Worm (Caenorhabditis elegans) whole organism, young adult: ENCODE measurements around the gene F55G11.4.

Experiments used
- F39B2.1 ChIP-seq: fragments of 200-800 bp; sonication (Bioruptor generic); IDR thresholded peaks from 2 replicates; pipeline ENCODE4 v1.3.6; 2022; ENCODE audit warnings: missing genetic modification reagents, missing genetic modification characterization, missing compliant biosample characterization
- K12H6.12 ChIP-seq: fragments of 200-800 bp; sonication (Bioruptor generic); optimal IDR thresholded peaks from 2 replicates; lab custom pipeline; 2018; ENCODE audit warnings: mild to moderate bottlenecking, missing genetic modification characterization, missing compliant biosample characterization
- ama-1 ChIP-seq, 3 experiments: fragments of 150-350 bp in 1 of 3; sonication (generic microtip) in 2 of 3; optimal IDR thresholded peaks; 2 replicates each; lab custom pipeline; 2014 to 2018; ENCODE audit warnings: missing biosample characterization in 2 of 3, missing genetic modification characterization in 2 of 3, missing genetic modification reagents in 2 of 3
- attf-6 ChIP-seq: fragments of 200-800 bp; sonication (Bioruptor generic); IDR thresholded peaks from 2 replicates; pipeline ENCODE4 v1.3.6; 2022; ENCODE audit warnings: missing genetic modification reagents, missing genetic modification characterization, missing compliant biosample characterization
- chd-7 ChIP-seq: sonication (generic microtip); optimal IDR thresholded peaks from 2 replicates; lab custom pipeline; 2016; ENCODE audit warnings: mild to moderate bottlenecking, missing genetic modification characterization, moderate library complexity, missing compliant biosample characterization
- him-1 ChIP-seq: sonication (generic microtip); optimal IDR thresholded peaks from 2 replicates; lab custom pipeline; 2016; ENCODE audit warnings: missing genotype, missing genetic modification reagents, missing genetic modification characterization, missing compliant biosample characterization
- hmg-20 ChIP-seq: fragments of 200-800 bp; sonication (Bioruptor generic); IDR thresholded peaks from 2 replicates; pipeline ENCODE4 v1.3.6; 2022; ENCODE audit warnings: missing genetic modification reagents, missing genetic modification characterization, missing compliant biosample characterization
- lin-54 ChIP-seq: fragments of 200-800 bp; sonication (Bioruptor generic); optimal IDR thresholded peaks from 2 replicates; lab custom pipeline; 2018; ENCODE audit warnings: mild to moderate bottlenecking, missing genetic modification characterization, missing compliant biosample characterization
- nhr-80 ChIP-seq: sonication (generic microtip); optimal IDR thresholded peaks from 2 replicates; lab custom pipeline; 2016; ENCODE audit warnings: missing genetic modification characterization, missing compliant biosample characterization
- snpc-1.1 ChIP-seq: sonication (generic microtip); optimal IDR thresholded peaks from 2 replicates; lab custom pipeline; 2017; ENCODE audit warnings: missing genetic modification characterization, mild to moderate bottlenecking, missing compliant biosample characterization, antibody characterized with exemption, moderate library complexity, missing genotype, missing genetic modification reagents; ENCODE audit not compliant: insufficient read depth
- snpc-4 ChIP-seq, 5 experiments: fragments of 150-350 bp in 1 of 5; sonication (generic microtip) in 4 of 5; optimal IDR thresholded peaks; 2 replicates each; lab custom pipeline; 2014 to 2018; ENCODE audit warnings: missing genetic modification characterization in 5 of 5, missing biosample characterization in 3 of 5, antibody characterized with exemption in 2 of 5, mild to moderate bottlenecking in 2 of 5, missing compliant biosample characterization in 2 of 5, missing genotype in 2 of 5, moderate library complexity in 2 of 5, missing genetic modification reagents in 1 of 5
- sptf-2 ChIP-seq: fragments of 200-800 bp; sonication (Bioruptor generic); optimal IDR thresholded peaks from 2 replicates; lab custom pipeline; 2018; ENCODE audit warnings: mild to moderate bottlenecking, missing genetic modification characterization, missing compliant biosample characterization

DNA sequence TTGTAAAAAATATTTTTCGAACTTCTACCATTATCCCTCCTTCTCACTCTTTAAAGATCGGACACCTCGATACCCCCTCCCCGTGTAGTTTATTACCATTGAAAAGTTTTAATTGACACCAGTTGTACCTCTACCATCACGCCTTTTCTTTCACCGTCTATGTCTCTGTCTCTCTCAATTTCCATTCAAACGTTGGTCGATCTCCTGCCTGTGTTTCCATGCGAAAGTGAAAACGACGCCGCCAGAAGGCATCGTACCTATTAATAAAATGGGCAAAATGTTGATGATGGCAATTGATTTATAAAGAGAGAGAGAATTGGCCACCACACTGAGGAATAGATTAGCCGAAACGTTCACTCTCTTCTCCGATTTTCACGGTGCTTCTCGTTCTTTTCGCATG is 39.8 kb downstream of the F55G11.4 start:
- TF ChIP-seq snpc-4 (GFP tag; optimal IDR thresholded peaks at IDR 0.05; lab: Kevin White, UChicago) (no peak), snpc-4 (tag; optimal IDR thresholded peaks at IDR 0.05; lab: Kevin White, UChicago) (no peak), hmg-20 (GFP tag; lab: Robert Waterston, UW) (no peak), attf-6 (GFP tag; lab: Robert Waterston, UW) (no peak), nhr-80 (peak; percentile 2), chd-7 (no peak), ama-1 (optimal IDR thresholded peaks at IDR 0.05; lab: Kevin White, UChicago) (no peak), ama-1 (GFP tag; optimal IDR thresholded peaks at IDR 0.05; lab: Kevin White, UChicago) (no peak), snpc-1.1 (tag; lab: Kevin White, UChicago) (no peak), sptf-2 (GFP tag; lab: Kevin White, UChicago) (no peak), F39B2.1 (no peak), him-1 (tag; lab: Kevin White, UChicago) (no peak), K12H6.12 (tag; lab: Kevin White, UChicago) (no peak), lin-54 (GFP tag; lab: Kevin White, UChicago) (no peak)
